Worm (Caenorhabditis elegans) whole organism, midembryonic: Measurements from ENCODE around the gene F23H12.3.

ENCODE experiments used
- T22C8.4 ChIP-seq: fragments of 200-800 bp; sonication (Bioruptor generic); IDR thresholded peaks from 2 replicates; pipeline ENCODE4 v1.3.6; 2022; ENCODE audit warnings: missing genetic modification characterization, missing compliant biosample characterization
- cog-1 ChIP-seq: sonication (generic microtip); optimal IDR thresholded peaks from 2 replicates; lab custom pipeline; 2016; ENCODE audit warnings: missing genetic modification characterization, missing compliant biosample characterization
- flt-1 ChIP-seq: fragments of 200-800 bp; sonication (Bioruptor generic); IDR thresholded peaks from 2 replicates; pipeline ENCODE4 v1.3.6; 2022; ENCODE audit warnings: missing genetic modification characterization, missing compliant biosample characterization
- klf-2 ChIP-seq: fragments of 200-800 bp; sonication (Bioruptor generic); conservative IDR thresholded peaks from 2 replicates; pipeline ENCODE4 v1.3.6; 2022; ENCODE audit warnings: missing genetic modification reagents, missing genetic modification characterization, missing compliant biosample characterization
- med-1 ChIP-seq: sonication (generic microtip); optimal IDR thresholded peaks from 2 replicates; lab custom pipeline; 2017; ENCODE audit warnings: missing genetic modification characterization, mild to moderate bottlenecking, missing compliant biosample characterization, antibody characterized with exemption, missing genetic modification reagents; ENCODE audit not compliant: insufficient read depth
- ref-1 ChIP-seq: fragments of 200-800 bp; sonication (Bioruptor generic); conservative IDR thresholded peaks from 2 replicates; pipeline ENCODE4 v1.3.6; 2022; ENCODE audit warnings: missing genetic modification reagents, missing genetic modification characterization, missing compliant biosample characterization
- tab-1 ChIP-seq: fragments of 200-800 bp; sonication (Bioruptor generic); IDR thresholded peaks from 2 replicates; pipeline ENCODE4 v1.3.6; 2022; ENCODE audit warnings: missing genetic modification characterization, missing compliant biosample characterization
- ztf-23 ChIP-seq: fragments of 200-800 bp; sonication (Bioruptor generic); IDR thresholded peaks from 2 replicates; pipeline ENCODE4 v1.3.6; 2022; ENCODE audit warnings: missing genetic modification reagents, missing genetic modification characterization, missing compliant biosample characterization
- ztf-29 ChIP-seq: fragments of 200-800 bp; sonication (Bioruptor generic); IDR thresholded peaks from 2 replicates; pipeline ENCODE4 v1.3.6; 2022; ENCODE audit warnings: missing genetic modification reagents, missing genetic modification characterization, missing compliant biosample characterization

F23H12.3 gene

ce11 chrV:12377256-12377655, 32.3 kb downstream of the F23H12.3 start, which contains the start of gene K01D12.1:
Gene K01D12.1 (plus strand): TSS chrV:12377556.
- TF ChIP-seq cog-1 (tag; lab: Kevin White, UChicago) (no peak), med-1 (no peak), klf-2 (GFP tag; lab: Robert Waterston, UW) (no peak), ztf-29 (GFP tag; lab: Robert Waterston, UW) (no peak)

- TF ChIP-seq med-1 (no peak), klf-2 (GFP tag; lab: Robert Waterston, UW) (no peak), tab-1 (GFP tag; lab: Robert Waterston, UW) (no peak), flt-1 (GFP tag; lab: Robert Waterston, UW) (no peak), ztf-23 (no peak), ztf-29 (GFP tag; lab: Robert Waterston, UW) (no peak), ref-1 (no peak), T22C8.4 (GFP tag; lab: Robert Waterston, UW) (no peak)
These were observed 41.2 kb downstream of the F23H12.3 start, which contains the start of gene K01D12.15 for ce11 chrV:12386154-12386553. Gene K01D12.15 (plus strand): TSS chrV:12386454.

ce11 chrV:12395699-12396098, 50.8 kb downstream of the F23H12.3 start, which contains the start of gene twk-14:
Gene twk-14 (minus strand): TSS chrV:12395706.
- TF ChIP-seq ztf-23: no peak
- TF ChIP-seq T22C8.4 (GFP tag; lab: Robert Waterston, UW): no peak
- no peak for TF ChIP-seq cog-1 (tag; lab: Kevin White, UChicago)
- TF ChIP-seq klf-2 (GFP tag; lab: Robert Waterston, UW): no peak
- no peak for TF ChIP-seq ztf-29 (GFP tag; lab: Robert Waterston, UW)
- TF ChIP-seq tab-1 (GFP tag; lab: Robert Waterston, UW): no peak
- no peak for TF ChIP-seq med-1
- no peak for TF ChIP-seq flt-1 (GFP tag; lab: Robert Waterston, UW)
- no peak for TF ChIP-seq ref-1

- TF ChIP-seq ztf-29 (GFP tag; lab: Robert Waterston, UW): no peak
- TF ChIP-seq klf-2 (GFP tag; lab: Robert Waterston, UW): no peak
These were observed 52.6 kb downstream of the F23H12.3 start, which contains the start of gene K01D12.5 for ce11 chrV:12397545-12397944. Gene K01D12.5 (plus strand): TSS chrV:12397845.
